Worm (Caenorhabditis elegans) whole organism, L4 larva: ENCODE data around the gene R11G1.2.

Experiments
- D1046.2 ChIP-seq: fragments of 200-800 bp; sonication (Bioruptor generic); IDR thresholded peaks from 2 replicates; pipeline ENCODE4 v1.3.6; 2022; ENCODE audit warnings: missing genetic modification characterization, missing compliant biosample characterization
- F10B5.3 ChIP-seq: sonication (generic microtip); optimal IDR thresholded peaks from 2 replicates; lab custom pipeline; 2016; ENCODE audit warnings: mild to moderate bottlenecking, missing genetic modification characterization, missing compliant biosample characterization
- F37D6.2 ChIP-seq: sonication (generic microtip); optimal IDR thresholded peaks from 2 replicates; lab custom pipeline; 2016; ENCODE audit warnings: mild to moderate bottlenecking, missing genetic modification characterization, missing compliant biosample characterization
- F49E8.2 ChIP-seq: sonication (generic microtip); optimal IDR thresholded peaks from 2 replicates; lab custom pipeline; 2016; ENCODE audit warnings: missing compliant biosample characterization, mild to moderate bottlenecking, missing genetic modification characterization, borderline replicate concordance
- T20F7.1 ChIP-seq: fragments of 200-800 bp; sonication (Bioruptor generic); optimal IDR thresholded peaks from 2 replicates; lab custom pipeline; 2018; ENCODE audit warnings: mild to moderate bottlenecking, missing genetic modification characterization, missing compliant biosample characterization
- Y48G9A.11 ChIP-seq: fragments of 200-800 bp; sonication (Bioruptor generic); IDR thresholded peaks from 2 replicates; pipeline ENCODE4 v1.3.6; 2022; ENCODE audit warnings: missing genetic modification reagents, missing genetic modification characterization, missing compliant biosample characterization
- Y75B8A.6 ChIP-seq: fragments of 200-800 bp; sonication (Bioruptor generic); IDR thresholded peaks from 2 replicates; pipeline ENCODE4 v1.3.6; 2022; ENCODE audit warnings: missing genetic modification reagents, missing genetic modification characterization, missing compliant biosample characterization
- ZK546.5 ChIP-seq, 2 experiments: sonication (generic microtip); optimal IDR thresholded peaks; 2 replicates each; lab custom pipeline; 2017; ENCODE audit warnings: missing biosample characterization in 2 of 2, missing genetic modification characterization in 2 of 2
- aha-1 ChIP-seq: fragments of 150-350 bp; peaks from one replicate; lab custom pipeline; 2014; ENCODE audit warnings: missing biosample characterization, missing genetic modification characterization
- ceh-20 ChIP-seq: fragments of 200-800 bp; sonication (Bioruptor generic); IDR thresholded peaks from 2 replicates; pipeline ENCODE4 v1.3.6; 2022; ENCODE audit warnings: missing genetic modification reagents, missing genetic modification characterization, missing compliant biosample characterization
- ceh-28 ChIP-seq: fragments of 150-350 bp; optimal IDR thresholded peaks from 2 replicates; lab custom pipeline; 2014; ENCODE audit warnings: missing biosample characterization, missing genetic modification reagents, missing genetic modification characterization
- ceh-32 ChIP-seq: sonication (generic microtip); optimal IDR thresholded peaks from 2 replicates; lab custom pipeline; 2016; ENCODE audit warnings: mild to moderate bottlenecking, missing genetic modification characterization, missing compliant biosample characterization; ENCODE audit not compliant: poor library complexity
- ceh-44 ChIP-seq: fragments of 200-800 bp; sonication (Bioruptor generic); IDR thresholded peaks from 2 replicates; pipeline ENCODE4 v1.3.6; 2022; ENCODE audit warnings: missing genetic modification reagents, missing genetic modification characterization, missing compliant biosample characterization
- cey-2 ChIP-seq: sonication (generic microtip); optimal IDR thresholded peaks from 3 replicates; lab custom pipeline; 2017; ENCODE audit warnings: missing genetic modification characterization, mild to moderate bottlenecking, missing compliant biosample characterization, antibody characterized with exemption, borderline replicate concordance; ENCODE audit not compliant: insufficient read depth
- daf-16 ChIP-seq, 3 experiments: sonication (generic microtip); optimal IDR thresholded peaks; 2 replicates each; lab custom pipeline; 2016 to 2017; ENCODE audit warnings: missing genetic modification characterization in 3 of 3, missing genetic modification reagents in 3 of 3, mild to moderate bottlenecking in 2 of 3, missing compliant biosample characterization in 2 of 3, missing biosample characterization in 1 of 3, moderate library complexity in 1 of 3
- daf-8 ChIP-seq: fragments of 200-800 bp; sonication (Bioruptor generic); IDR thresholded peaks from 2 replicates; pipeline ENCODE4 v1.3.6; 2022; ENCODE audit warnings: missing genetic modification characterization, missing compliant biosample characterization
- dmd-6 ChIP-seq: fragments of 200-800 bp; sonication (Bioruptor generic); IDR thresholded peaks from 2 replicates; pipeline ENCODE4 v1.3.6; 2022; ENCODE audit warnings: missing genetic modification reagents, missing genetic modification characterization, missing compliant biosample characterization
- egl-27 ChIP-seq: sonication (generic microtip); optimal IDR thresholded peaks from 3 replicates; lab custom pipeline; 2017; ENCODE audit warnings: missing biosample characterization, missing genetic modification reagents, missing genetic modification characterization
- fkh-10 ChIP-seq: fragments of 150-350 bp; optimal IDR thresholded peaks from 2 replicates; lab custom pipeline; 2014; ENCODE audit warnings: missing biosample characterization, missing genetic modification reagents, missing genetic modification characterization
- hlh-30 ChIP-seq: sonication (generic microtip); optimal IDR thresholded peaks from 2 replicates; lab custom pipeline; 2017; ENCODE audit warnings: antibody characterized with exemption, mild to moderate bottlenecking, missing genetic modification characterization, missing compliant biosample characterization; ENCODE audit not compliant: insufficient read depth
- hmg-1.1 ChIP-seq: fragments of 200-800 bp; sonication (Bioruptor generic); IDR thresholded peaks from 2 replicates; pipeline ENCODE4 v1.3.6; 2022; ENCODE audit warnings: missing genetic modification reagents, missing genetic modification characterization, missing compliant biosample characterization
- lim-7 ChIP-seq: fragments of 200-800 bp; sonication (Bioruptor generic); IDR thresholded peaks from 2 replicates; pipeline ENCODE4 v1.3.6; 2022; ENCODE audit warnings: missing genetic modification characterization, missing compliant biosample characterization
- lin-15B ChIP-seq: fragments of 150-350 bp; sonication (generic microtip); optimal IDR thresholded peaks from 3 replicates; lab custom pipeline; 2014; ENCODE audit warnings: missing biosample characterization, missing genetic modification characterization
- lin-38 ChIP-seq: fragments of 200-800 bp; sonication (Bioruptor generic); IDR thresholded peaks from 2 replicates; pipeline ENCODE4 v1.3.6; 2022; ENCODE audit warnings: missing genetic modification reagents, missing genetic modification characterization, missing compliant biosample characterization
- lsy-2 ChIP-seq, 2 experiments: fragments of 150-350 bp in 1 of 2; sonication (generic microtip) in 1 of 2; optimal IDR thresholded peaks; 2 replicates each; lab custom pipeline; 2014 to 2017; ENCODE audit warnings: missing biosample characterization in 2 of 2, missing genetic modification characterization in 2 of 2
- madf-9 ChIP-seq: fragments of 200-800 bp; sonication (Bioruptor generic); conservative IDR thresholded peaks from 2 replicates; pipeline ENCODE4 v1.3.6; 2022; ENCODE audit warnings: missing genetic modification reagents, missing genetic modification characterization, missing compliant biosample characterization
- mxl-3 ChIP-seq: fragments of 200-800 bp; sonication (Bioruptor generic); optimal IDR thresholded peaks from 2 replicates; lab custom pipeline; 2018; ENCODE audit warnings: mild to moderate bottlenecking, missing genetic modification characterization, missing compliant biosample characterization
- nhr-10 ChIP-seq: fragments of 150-350 bp; optimal IDR thresholded peaks from 2 replicates; lab custom pipeline; 2014; ENCODE audit warnings: missing biosample characterization, missing genetic modification characterization
- nhr-102 ChIP-seq: sonication (generic microtip); optimal IDR thresholded peaks from 2 replicates; lab custom pipeline; 2016; ENCODE audit warnings: mild to moderate bottlenecking, missing genetic modification characterization, moderate library complexity, missing compliant biosample characterization
- nhr-11 ChIP-seq: fragments of 150-350 bp; optimal IDR thresholded peaks from 2 replicates; lab custom pipeline; 2014; ENCODE audit warnings: missing biosample characterization, missing genetic modification characterization
- nhr-111 ChIP-seq: fragments of 200-800 bp; sonication (Bioruptor generic); optimal IDR thresholded peaks from 2 replicates; lab custom pipeline; 2018; ENCODE audit warnings: mild to moderate bottlenecking, missing genetic modification characterization, missing compliant biosample characterization
- nhr-237 ChIP-seq: sonication (generic microtip); optimal IDR thresholded peaks from 2 replicates; lab custom pipeline; 2017; ENCODE audit warnings: missing biosample characterization, missing genetic modification characterization
- nhr-28 ChIP-seq: fragments of 150-350 bp; optimal IDR thresholded peaks from 2 replicates; lab custom pipeline; 2014; ENCODE audit warnings: missing biosample characterization, missing genetic modification characterization
- nhr-41 ChIP-seq: fragments of 200-800 bp; sonication (Bioruptor generic); IDR thresholded peaks from 2 replicates; pipeline ENCODE4 v1.3.6; 2022; ENCODE audit warnings: missing genetic modification reagents, missing genetic modification characterization, missing compliant biosample characterization
- nhr-42 ChIP-seq: fragments of 200-800 bp; sonication (Bioruptor generic); IDR thresholded peaks from 2 replicates; pipeline ENCODE4 v1.3.6; 2022; ENCODE audit warnings: missing genetic modification characterization, missing compliant biosample characterization
- nhr-76 ChIP-seq: fragments of 150-350 bp; optimal IDR thresholded peaks from 2 replicates; lab custom pipeline; 2014; ENCODE audit warnings: missing biosample characterization, missing genetic modification characterization
- rbr-2 ChIP-seq: sonication (generic microtip); optimal IDR thresholded peaks from 2 replicates; lab custom pipeline; 2016; ENCODE audit warnings: missing genotype, missing genetic modification characterization, missing compliant biosample characterization
- saeg-2 ChIP-seq: fragments of 200-800 bp; sonication (Bioruptor generic); IDR thresholded peaks from 2 replicates; pipeline ENCODE4 v1.3.6; 2022; ENCODE audit warnings: missing genetic modification reagents, missing genetic modification characterization, missing compliant biosample characterization
- sdz-12 ChIP-seq: fragments of 200-800 bp; sonication (Bioruptor generic); optimal IDR thresholded peaks from 2 replicates; lab custom pipeline; 2018; ENCODE audit warnings: mild to moderate bottlenecking, missing genetic modification characterization, missing compliant biosample characterization
- set-16 ChIP-seq: fragments of 200-800 bp; sonication (Bioruptor generic); IDR thresholded peaks from 2 replicates; pipeline ENCODE4 v1.3.6; 2022; ENCODE audit warnings: missing genetic modification reagents, missing genetic modification characterization, missing compliant biosample characterization
- spr-1 ChIP-seq: sonication (generic microtip); optimal IDR thresholded peaks from 2 replicates; lab custom pipeline; 2016; ENCODE audit warnings: mild to moderate bottlenecking, missing genetic modification characterization, missing compliant biosample characterization
- tag-97 ChIP-seq: fragments of 200-800 bp; sonication (Bioruptor generic); IDR thresholded peaks from 2 replicates; pipeline ENCODE4 v1.3.6; 2022; ENCODE audit warnings: missing genetic modification characterization, missing compliant biosample characterization
- unc-130 ChIP-seq: sonication (generic microtip); optimal IDR thresholded peaks from 2 replicates; lab custom pipeline; 2016; ENCODE audit warnings: missing genetic modification reagents, missing genetic modification characterization, missing compliant biosample characterization
- zag-1 ChIP-seq: fragments of 150-350 bp; optimal IDR thresholded peaks from 2 replicates; lab custom pipeline; 2014; ENCODE audit warnings: missing biosample characterization, missing genetic modification characterization
- zip-2 ChIP-seq: fragments of 150-350 bp; optimal IDR thresholded peaks from 2 replicates; lab custom pipeline; 2014; ENCODE audit warnings: missing biosample characterization, missing genetic modification characterization
- ztf-7 ChIP-seq: fragments of 150-350 bp; optimal IDR thresholded peaks from 2 replicates; lab custom pipeline; 2014; ENCODE audit warnings: missing biosample characterization, missing genetic modification characterization

R11G1.2 gene

ce11 chrX:3695826-3696225, 45.4 kb downstream of the R11G1.2 start (continued):
- TF ChIP-seq daf-16 (GFP tag; optimal IDR thresholded peaks at IDR 0.05; lab: Kevin White, UChicago) (no peak), daf-16 (tag; optimal IDR thresholded peaks at IDR 0.05; lab: Kevin White, UChicago) (no peak), madf-9 (GFP tag; lab: Robert Waterston, UW) (no peak), nhr-10 (tag; lab: Kevin White, UChicago) (no peak), F37D6.2 (tag; lab: Kevin White, UChicago) (no peak), nhr-102 (tag; lab: Kevin White, UChicago) (no peak)

DNA sequence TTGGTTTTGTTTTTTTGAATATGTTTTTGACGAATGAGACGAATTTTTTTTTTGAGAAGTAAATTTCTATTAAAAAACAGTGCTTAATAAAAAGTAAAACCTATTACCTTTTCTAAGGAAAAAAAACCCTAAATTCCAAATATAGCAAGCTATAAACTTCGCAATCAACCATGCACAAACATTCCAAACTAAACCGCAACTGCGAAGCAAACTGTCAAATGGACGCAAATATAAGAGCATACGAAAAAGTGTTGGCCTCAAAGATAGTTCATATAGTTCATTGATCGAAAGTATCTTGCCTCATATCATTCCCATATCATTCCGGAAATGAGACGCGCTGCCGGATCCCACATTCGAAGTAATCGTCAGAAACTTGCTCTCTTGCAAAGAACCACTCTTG, 46.2 kb downstream of the R11G1.2 start, which contains the start of gene C01C4.3:
C01C4.3 (plus strand) TSS at position 301 of the 400 bp plus-strand sequence.
- TF ChIP-seq ceh-44 (GFP tag; lab: Robert Waterston, UW) (no peak), aha-1 (tag; lab: Kevin White, UChicago) (peak; percentile 18), nhr-76 (tag; lab: Kevin White, UChicago) (no peak), nhr-28 (tag; lab: Kevin White, UChicago) (no peak)

- no peak for TF ChIP-seq tag-97 (GFP tag; lab: Robert Waterston, UW)
- TF ChIP-seq ceh-28 (tag; lab: Kevin White, UChicago) = no peak
- no peak for TF ChIP-seq egl-27 (tag; lab: Kevin White, UChicago)
- peak; percentile 46 for TF ChIP-seq F10B5.3 (tag; lab: Kevin White, UChicago)
- no peak for TF ChIP-seq lin-15B
- TF ChIP-seq spr-1 = peak; percentile 66
- peak; percentile 78; the same call in 1 of the 2 replicates for TF ChIP-seq nhr-42 (GFP tag; lab: Robert Waterston, UW)
- peak; percentile 42 for TF ChIP-seq set-16 (GFP tag; lab: Robert Waterston, UW)
- TF ChIP-seq ceh-20 (GFP tag; lab: Robert Waterston, UW) = peak; percentile 84
- 0 out of 2 replicates have a peak, but pooled peaks have one; percentile 68 for TF ChIP-seq daf-8
- TF ChIP-seq zag-1 = no peak
- TF ChIP-seq ztf-7 (tag; lab: Kevin White, UChicago) = peak; percentile 59
- peak; percentile 45 to 87 for TF ChIP-seq daf-16 (GFP tag; optimal IDR thresholded peaks at IDR 0.05; lab: Kevin White, UChicago)
- TF ChIP-seq daf-16 (tag; optimal IDR thresholded peaks at IDR 0.05; lab: Kevin White, UChicago) = peak; percentile 58
- peak; percentile 41 for TF ChIP-seq mxl-3 (GFP tag; lab: Kevin White, UChicago)
- TF ChIP-seq zip-2 = peak; percentile 23
- peak; percentile 64; the same call in 1 of the 2 replicates for TF ChIP-seq Y48G9A.11 (GFP tag; lab: Robert Waterston, UW)
- peak; percentile 58 for TF ChIP-seq ceh-32 (tag; lab: Kevin White, UChicago)
- peak; percentile 71 for TF ChIP-seq unc-130
- TF ChIP-seq nhr-237 (tag; lab: Kevin White, UChicago) = no peak
- TF ChIP-seq rbr-2 (tag; lab: Kevin White, UChicago) = peak; percentile 73
- peak; percentile 73 for TF ChIP-seq nhr-111 (GFP tag; lab: Kevin White, UChicago)
- TF ChIP-seq sdz-12 (GFP tag; lab: Kevin White, UChicago) = no peak
- no peak for TF ChIP-seq ZK546.5 (tag; optimal IDR thresholded peaks at IDR 0.05; lab: Kevin White, UChicago)
- peak; percentile 92 for TF ChIP-seq D1046.2 (GFP tag; lab: Robert Waterston, UW)
- peak in 1 of 2 experiments; percentile 60 for TF ChIP-seq lsy-2 (tag; optimal IDR thresholded peaks at IDR 0.05; lab: Kevin White, UChicago)
- peak; percentile 19 for TF ChIP-seq nhr-11 (tag; lab: Kevin White, UChicago)
- TF ChIP-seq nhr-41 (GFP tag; lab: Robert Waterston, UW) = peak; percentile 85
- peak; percentile 95; the same call in 1 of the 2 replicates for TF ChIP-seq Y75B8A.6
- no peak for TF ChIP-seq T20F7.1 (GFP tag; lab: Kevin White, UChicago)
- no peak for TF ChIP-seq cey-2 (tag; lab: Kevin White, UChicago)
- TF ChIP-seq saeg-2 (GFP tag; lab: Robert Waterston, UW) = peak; percentile 79; the same call in 1 of the 2 replicates
- peak; percentile 85 for TF ChIP-seq madf-9 (GFP tag; lab: Robert Waterston, UW)
- peak; percentile 60 for TF ChIP-seq F37D6.2 (tag; lab: Kevin White, UChicago)
- TF ChIP-seq F49E8.2 = peak; percentile 60
- peak; percentile 96 for TF ChIP-seq hmg-1.1
- peak; percentile 78 for TF ChIP-seq dmd-6 (GFP tag; lab: Robert Waterston, UW)
- peak; percentile 66 for TF ChIP-seq hlh-30 (tag; lab: Kevin White, UChicago)
- peak; percentile 3 for TF ChIP-seq fkh-10 (GFP tag; lab: Kevin White, UChicago)
- peak; percentile 81 for TF ChIP-seq lin-38 (GFP tag; lab: Robert Waterston, UW)
- TF ChIP-seq aha-1 (tag; lab: Kevin White, UChicago) = peak; percentile 68
- peak; percentile 97 for TF ChIP-seq lim-7
Observed at ce11 chrX:3697623-3698022, 47.2 kb downstream of the R11G1.2 start.
